Fruit fly (Drosophila melanogaster): ENCODE data around the gene indra.

The indra gene

dm6 chr3L:1378862-1379543 lies 36.8 kb upstream of the indra start (continued):
- TF ChIP-seq H2.0 (GFP tag; IDR thresholded peaks at IDR 0.05) (peak; percentile 43; the same call in 1 of the 2 replicates), unc-4 (GFP tag; IDR thresholded peaks at IDR 0.05; ENCODE audit: partially characterized antibody) (no peak), Neu2 (GFP tag; optimal IDR thresholded peaks at IDR 0.05; ENCODE audit: borderline replicate concordance) (no peak), vvl (GFP tag; IDR thresholded peaks at IDR 0.05) (peak; percentile 88), peb (GFP tag; IDR thresholded peaks at IDR 0.05) (peak; percentile 57; the same call in 1 of the 2 replicates), Hmr (GFP tag; optimal IDR thresholded peaks at IDR 0.05) (peak; percentile 51), Six4 (GFP tag; optimal IDR thresholded peaks at IDR 0.05) (peak; percentile 31), CG13624 (GFP tag; optimal IDR thresholded peaks at IDR 0.05) (no peak), CG2678 (tag; optimal IDR thresholded peaks at IDR 0.05) (peak; percentile 72), grau (tag; optimal IDR thresholded peaks at IDR 0.05) (peak; percentile 62), ssp (GFP tag; IDR thresholded peaks at IDR 0.05) (peak; percentile 47), CG10979 (tag; optimal IDR thresholded peaks at IDR 0.05) (peak; percentile 78), CG30020 (tag; optimal IDR thresholded peaks at IDR 0.05) (no peak), CG11093 (GFP tag; IDR thresholded peaks at IDR 0.05) (peak; percentile 43; the same call in 1 of the 3 replicates), CG3726 (GFP tag; IDR thresholded peaks at IDR 0.05) (peak; percentile 75; the same call in 2 of the 3 replicates), CG12236 (GFP tag; optimal IDR thresholded peaks at IDR 0.05) (no peak), Oaz (GFP tag; IDR thresholded peaks at IDR 0.05) (no peak), C15 (GFP tag; IDR thresholded peaks at IDR 0.05) (no peak), Spps (tag; optimal IDR thresholded peaks at IDR 0.05) (peak; percentile 60), pita (GFP tag; optimal IDR thresholded peaks at IDR 0.05) (no peak), ind (GFP tag; optimal IDR thresholded peaks at IDR 0.05) (peak; percentile 4), Nf-YA (GFP tag; IDR thresholded peaks at IDR 0.05) (0 out of 2 replicates have a peak, but pooled peaks have one; percentile 5), ranshi (GFP tag; IDR thresholded peaks at IDR 0.05) (0 out of 2 replicates have a peak, but pooled peaks have one; percentile 27), CG15479 (GFP tag; optimal IDR thresholded peaks at IDR 0.05) (no peak), dati (GFP tag; IDR thresholded peaks at IDR 0.05) (no peak), CG12769 (tag; optimal IDR thresholded peaks at IDR 0.05) (peak; percentile 69), lilli (GFP tag; optimal IDR thresholded peaks at IDR 0.05) (no peak), zen2 (GFP tag; IDR thresholded peaks at IDR 0.05; ENCODE audit: partially characterized antibody) (no peak), CG12659 (GFP tag; optimal IDR thresholded peaks at IDR 0.05) (peak; percentile 45), knrl (GFP tag; IDR thresholded peaks at IDR 0.05; ENCODE audit: partially characterized antibody) (no peak), CG7745 (tag; optimal IDR thresholded peaks at IDR 0.05) (no peak), CG14441 (GFP tag; IDR thresholded peaks at IDR 0.05) (peak; percentile 54; the same call in 1 of the 2 replicates), Rfx (GFP tag; IDR thresholded peaks at IDR 0.05) (0 out of 2 replicates have a peak, but pooled peaks have one; percentile 9), NFAT (GFP tag; IDR thresholded peaks at IDR 0.05) (no peak), CG6689 (GFP tag; IDR thresholded peaks at IDR 0.05) (peak; percentile 74), CTCF (GFP tag; optimal IDR thresholded peaks at IDR 0.05) (no peak), CG10147 (GFP tag; optimal IDR thresholded peaks at IDR 0.05) (no peak), dmrt99B (tag; optimal IDR thresholded peaks at IDR 0.05) (peak; percentile 60), Dfd (GFP tag; optimal IDR thresholded peaks at IDR 0.05) (no peak), Doc2 (GFP tag; IDR thresholded peaks at IDR 0.05) (0 out of 2 replicates have a peak, but pooled peaks have one; percentile 8), CG8281 (tag; optimal IDR thresholded peaks at IDR 0.05) (peak; percentile 35), CG8924 (tag; optimal IDR thresholded peaks at IDR 0.05) (peak; percentile 75), ken (GFP tag; IDR thresholded peaks at IDR 0.05) (peak; percentile 67), Dek (tag; optimal IDR thresholded peaks at IDR 0.05) (peak; percentile 16), PHDP (tag; optimal IDR thresholded peaks at IDR 0.05) (peak; percentile 63), CG1647 (GFP tag; optimal IDR thresholded peaks at IDR 0.05) (no peak), gsb (GFP tag; IDR thresholded peaks at IDR 0.05) (no peak), Taf1 (GFP tag; IDR thresholded peaks at IDR 0.05) (no peak), wor (GFP tag; IDR thresholded peaks at IDR 0.05) (no peak), Opbp (GFP tag; IDR thresholded peaks at IDR 0.05; ENCODE audit: partially characterized antibody) (no peak)

All from whole organism, embryonic.